Worm (Caenorhabditis elegans): Measurements from ENCODE around the gene pudl-1.

DNA sequence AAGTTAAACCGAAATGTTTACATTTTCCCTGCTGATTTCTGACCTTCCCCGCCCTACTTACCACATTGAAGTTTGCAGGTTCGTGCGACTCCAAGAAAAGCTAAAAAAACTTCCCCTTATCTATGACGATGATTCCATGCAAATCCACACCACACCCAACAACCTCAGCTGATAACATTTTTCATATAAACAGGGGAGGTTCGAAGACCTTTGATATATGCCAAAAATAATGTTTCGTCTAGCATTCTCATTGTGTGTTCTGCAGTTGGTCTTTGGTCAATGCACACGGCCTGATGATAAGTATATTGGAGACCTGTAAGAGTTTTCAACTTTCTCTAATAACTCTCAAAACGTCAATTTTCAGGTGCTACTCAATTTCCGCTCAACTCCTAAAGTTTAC is 21.5 kb downstream of the pudl-1 start:
- TF ChIP-seq Y53G8AR.9 (GFP tag; conservative IDR thresholded peaks at IDR 0.05) (no peak), F55B11.4 (tag; optimal IDR thresholded peaks at IDR 0.05; ENCODE audit: borderline replicate concordance, insufficient read depth) (no peak)
